Fruit fly (Drosophila melanogaster) S2 (cell line): ENCODE measurements around the gene CG42467.

Experiments
- CG8478 ChIP-seq: fragments of >200 bp; optimal IDR thresholded peaks from 2 replicates; lab custom pipeline; 2018
- CTCF ChIP-seq, 2 experiments: fragments of >200 bp; optimal IDR thresholded peaks; 2 replicates each; lab custom pipeline; 2018

DNA sequence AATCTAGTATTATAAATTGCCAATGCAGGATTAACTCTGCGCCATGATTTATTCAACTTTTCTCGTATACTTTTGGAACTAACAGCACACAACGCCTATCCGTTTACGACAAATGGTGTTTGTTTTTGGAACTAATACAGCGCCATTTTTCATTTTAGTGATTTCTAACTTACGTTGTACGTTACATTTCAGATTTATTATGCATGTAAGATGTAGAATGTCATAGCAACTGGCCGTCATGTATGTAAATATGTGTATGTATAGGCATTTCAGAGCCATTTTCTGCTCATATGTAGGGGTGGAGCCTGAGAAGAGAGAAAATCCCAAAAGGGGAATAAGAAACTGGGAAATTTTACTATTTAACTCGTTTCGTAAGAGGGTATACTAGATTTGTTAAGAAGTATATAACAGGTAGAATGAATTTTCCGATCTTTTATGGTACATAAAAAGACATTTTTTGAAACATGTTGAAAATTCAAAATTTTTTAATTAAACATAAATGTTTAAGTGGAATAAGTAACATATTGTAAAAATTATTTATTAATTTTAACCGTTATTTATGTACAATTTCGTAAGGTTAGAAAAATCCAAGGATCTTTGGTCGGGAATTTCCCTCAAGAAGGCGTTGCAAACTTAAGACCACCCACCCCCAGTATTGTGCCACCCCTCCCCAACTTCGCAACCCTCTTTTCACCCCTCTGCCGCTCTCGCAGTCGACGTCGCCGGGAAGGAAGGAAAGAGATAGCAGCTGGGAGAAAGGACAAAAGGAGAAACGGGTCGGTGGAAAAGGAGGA, 43.5 kb upstream of the CG42467 start:
- TF ChIP-seq CG8478 (lab: Kevin White, UChicago) (no peak), CTCF (optimal IDR thresholded peaks at IDR 0.05; lab: Kevin White, UChicago) (peak; percentile 98 to 99)
